Worm (Caenorhabditis elegans) whole organism, young adult: Measurements from ENCODE around the gene str-64.

Source experiments
- Y53G8AR.9 ChIP-seq: fragments of 200-800 bp; sonication (Bioruptor generic); conservative IDR thresholded peaks from 2 replicates; pipeline ENCODE4 v1.3.6; 2022; ENCODE audit warnings: missing genetic modification reagents, missing genetic modification characterization, missing compliant biosample characterization
- Y79H2A.3 ChIP-seq: fragments of 200-800 bp; sonication (Bioruptor generic); conservative IDR thresholded peaks from 2 replicates; pipeline ENCODE4 v1.3.6; 2022; ENCODE audit warnings: missing genetic modification reagents, missing genetic modification characterization, missing compliant biosample characterization
- cebp-1 ChIP-seq, 2 experiments: fragments of 200-800 bp in 1 of 2; sonication (Bioruptor generic) in 1 of 2; sonication (generic microtip) in 1 of 2; IDR thresholded peaks in 1 of 2; optimal IDR thresholded peaks in 1 of 2; 2 replicates each; pipeline versions ENCODE4 v1.3.6 to Lab custom; 2017 to 2022; ENCODE audit warnings: missing compliant biosample characterization in 2 of 2, missing genetic modification characterization in 2 of 2, mild to moderate bottlenecking in 1 of 2, missing genetic modification reagents in 1 of 2, moderate library complexity in 1 of 2
- nfya-1 ChIP-seq: sonication (generic microtip); optimal IDR thresholded peaks from 2 replicates; lab custom pipeline; 2017; ENCODE audit warnings: antibody characterized with exemption, missing compliant biosample characterization, missing genetic modification characterization, borderline replicate concordance; ENCODE audit not compliant: insufficient read depth
- ztf-18 ChIP-seq: sonication (generic microtip); optimal IDR thresholded peaks from 2 replicates; lab custom pipeline; 2016; ENCODE audit warnings: missing genotype, mild to moderate bottlenecking, missing genetic modification characterization, missing compliant biosample characterization

ce11 chrV:3273156-3273555, 9.9 kb upstream of the str-64 start, which contains the start of gene T28A11.20:
- no peak for TF ChIP-seq nfya-1 (tag; lab: Kevin White, UChicago)
- no peak for TF ChIP-seq Y53G8AR.9 (GFP tag; lab: Robert Waterston, UW)
- TF ChIP-seq cebp-1 (GFP tag; IDR thresholded peaks at IDR 0.05; lab: Robert Waterston, UW) = no peak
- no peak for TF ChIP-seq cebp-1 (tag; optimal IDR thresholded peaks at IDR 0.05; lab: Kevin White, UChicago)
- no peak for TF ChIP-seq Y79H2A.3 (GFP tag; lab: Robert Waterston, UW)
- no peak for TF ChIP-seq ztf-18
